Worm (Caenorhabditis elegans) whole organism, young adult: ENCODE results near the gene csn-5.

Experiments used
- F22D6.2 ChIP-seq: sonication (generic microtip); optimal IDR thresholded peaks from 2 replicates; lab custom pipeline; 2016; ENCODE audit warnings: mild to moderate bottlenecking, missing genetic modification characterization, missing compliant biosample characterization
- ceh-100 ChIP-seq: fragments of 200-800 bp; sonication (Bioruptor generic); IDR thresholded peaks from 2 replicates; pipeline ENCODE4 v1.3.6; 2022; ENCODE audit warnings: missing genetic modification reagents, missing genetic modification characterization, missing compliant biosample characterization
- dpl-1 ChIP-seq: fragments of 150-350 bp; optimal IDR thresholded peaks from 2 replicates; lab custom pipeline; 2014; ENCODE audit warnings: missing biosample characterization, missing genetic modification reagents, missing genetic modification characterization
- hmg-20 ChIP-seq: fragments of 200-800 bp; sonication (Bioruptor generic); IDR thresholded peaks from 2 replicates; pipeline ENCODE4 v1.3.6; 2022; ENCODE audit warnings: missing genetic modification reagents, missing genetic modification characterization, missing compliant biosample characterization
- nfya-2 ChIP-seq: fragments of 200-800 bp; sonication (Bioruptor generic); IDR thresholded peaks from 2 replicates; pipeline ENCODE4 v1.3.6; 2022; ENCODE audit warnings: missing genetic modification reagents, missing genetic modification characterization, missing compliant biosample characterization
- nhr-27 ChIP-seq: fragments of 200-800 bp; sonication (Bioruptor generic); optimal IDR thresholded peaks from 2 replicates; lab custom pipeline; 2018; ENCODE audit warnings: mild to moderate bottlenecking, missing genetic modification characterization, moderate library complexity, missing compliant biosample characterization
- snpc-4 ChIP-seq, 5 experiments: fragments of 150-350 bp in 1 of 5; sonication (generic microtip) in 4 of 5; optimal IDR thresholded peaks; 2 replicates each; lab custom pipeline; 2014 to 2018; ENCODE audit warnings: missing genetic modification characterization in 5 of 5, missing biosample characterization in 3 of 5, antibody characterized with exemption in 2 of 5, mild to moderate bottlenecking in 2 of 5, missing compliant biosample characterization in 2 of 5, missing genotype in 2 of 5, moderate library complexity in 2 of 5, missing genetic modification reagents in 1 of 5
- ztf-22 ChIP-seq: fragments of 200-800 bp; sonication (Bioruptor generic); optimal IDR thresholded peaks from 2 replicates; lab custom pipeline; 2018; ENCODE audit warnings: mild to moderate bottlenecking, missing genetic modification characterization, moderate library complexity, missing compliant biosample characterization

- TF ChIP-seq dpl-1 (GFP tag; lab: Kevin White, UChicago) (no peak), F22D6.2 (tag; lab: Kevin White, UChicago) (no peak), nfya-2 (GFP tag; lab: Robert Waterston, UW) (no peak), nhr-27 (tag; lab: Kevin White, UChicago) (no peak), hmg-20 (GFP tag; lab: Robert Waterston, UW) (no peak), ceh-100 (no peak), snpc-4 (GFP tag; optimal IDR thresholded peaks at IDR 0.05; lab: Kevin White, UChicago) (no peak), snpc-4 (tag; optimal IDR thresholded peaks at IDR 0.05; lab: Kevin White, UChicago) (peak in 1 of 4 experiments; percentile 61), ztf-22 (GFP tag; lab: Kevin White, UChicago) (no peak)
These were observed 35.7 kb downstream of the csn-5 start, which contains the start of gene C55C3.3 for ce11 chrIV:5685014-5685413.
